Fruit fly (Drosophila melanogaster): ENCODE measurements around the gene Mst87F.
A peak's percentile ranks its signal among the peaks of the same experiment; 100 is the strongest.

Gene Mst87F

dm6 chr3R:13800430-13800848, 27.4 kb downstream of the Mst87F start:
- TF ChIP-seq sqz (GFP tag; optimal IDR thresholded peaks at IDR 0.05) (peak; percentile 85), CG17912 (GFP tag; optimal IDR thresholded peaks at IDR 0.05) (peak; percentile 25), CG15514 (GFP tag; optimal IDR thresholded peaks at IDR 0.05) (peak; percentile 87), D19B (GFP tag; optimal IDR thresholded peaks at IDR 0.05) (peak; percentile 70), ara (GFP tag; IDR thresholded peaks at IDR 0.05) (peak; percentile 89), CG6791 (GFP tag; IDR thresholded peaks at IDR 0.05; ENCODE audit: partially characterized antibody) (no peak), wdn (GFP tag; IDR thresholded peaks at IDR 0.05) (peak; percentile 93), CG12769 (tag; optimal IDR thresholded peaks at IDR 0.05) (peak; percentile 6), Optix (GFP tag; IDR thresholded peaks at IDR 0.05) (peak; percentile 89), CG10462 (GFP tag; optimal IDR thresholded peaks at IDR 0.05) (peak; percentile 56), H15 (GFP tag; IDR thresholded peaks at IDR 0.05) (peak; percentile 92), hbn (GFP tag; IDR thresholded peaks at IDR 0.05; ENCODE audit: partially characterized antibody) (no peak), hkb (optimal IDR thresholded peaks at IDR 0.05) (no peak), hkb (GFP tag; IDR thresholded peaks at IDR 0.05) (peak; percentile 97), gce (GFP tag; IDR thresholded peaks at IDR 0.05) (peak; percentile 93), CG10366 (GFP tag; IDR thresholded peaks at IDR 0.05) (peak; percentile 91), CG11247 (GFP tag; IDR thresholded peaks at IDR 0.05) (peak; percentile 90), CG11456 (GFP tag; IDR thresholded peaks at IDR 0.05) (peak; percentile 91), gsb (GFP tag; IDR thresholded peaks at IDR 0.05) (peak; percentile 86), corto (GFP tag; optimal IDR thresholded peaks at IDR 0.05) (no peak), Eip74EF (GFP tag; optimal IDR thresholded peaks at IDR 0.05) (peak in 1 of 2 experiments; percentile 84), peb (GFP tag; IDR thresholded peaks at IDR 0.05) (peak; percentile 85), eve (GFP tag; optimal IDR thresholded peaks at IDR 0.05) (peak in 1 of 2 experiments; percentile 94), da (GFP tag; optimal IDR thresholded peaks at IDR 0.05) (no peak), CG9437 (GFP tag; optimal IDR thresholded peaks at IDR 0.05) (peak; percentile 79), CG11398 (GFP tag; optimal IDR thresholded peaks at IDR 0.05) (no peak), CG12236 (GFP tag; optimal IDR thresholded peaks at IDR 0.05) (no peak), CG8290 (GFP tag; optimal IDR thresholded peaks at IDR 0.05) (peak; percentile 83), CG8290 (tag; optimal IDR thresholded peaks at IDR 0.05) (no peak), CG7556 (GFP tag; optimal IDR thresholded peaks at IDR 0.05) (peak; percentile 95), CG32532 (GFP tag; IDR thresholded peaks at IDR 0.05) (peak; percentile 95), crp (GFP tag; optimal IDR thresholded peaks at IDR 0.05) (peak in 1 of 2 experiments; percentile 43), CG1024 (GFP tag; IDR thresholded peaks at IDR 0.05) (peak; percentile 78), salm (tag; optimal IDR thresholded peaks at IDR 0.05) (peak; percentile 70), CG10267 (tag; optimal IDR thresholded peaks at IDR 0.05) (peak; percentile 86), Dbx (GFP tag; IDR thresholded peaks at IDR 0.05) (peak; percentile 97), CG11504 (tag; optimal IDR thresholded peaks at IDR 0.05) (peak; percentile 91), CG17612 (GFP tag; IDR thresholded peaks at IDR 0.05) (peak; percentile 73), CG7963 (GFP tag; IDR thresholded peaks at IDR 0.05; ENCODE audit: partially characterized antibody) (peak; percentile 42; the same call in 1 of the 3 replicates), Elba2 (GFP tag; optimal IDR thresholded peaks at IDR 0.05) (no peak), nmo (GFP tag; optimal IDR thresholded peaks at IDR 0.05) (peak; percentile 91), en (GFP tag; optimal IDR thresholded peaks at IDR 0.05) (peak; percentile 21), CG2116 (GFP tag; optimal IDR thresholded peaks at IDR 0.05) (peak; percentile 54), ci (GFP tag; IDR thresholded peaks at IDR 0.05) (peak; percentile 98), CG17328 (GFP tag; IDR thresholded peaks at IDR 0.05) (peak; percentile 94), eyg (GFP tag; optimal IDR thresholded peaks at IDR 0.05) (no peak), CG33557 (GFP tag; optimal IDR thresholded peaks at IDR 0.05) (peak; percentile 80), mld (GFP tag; IDR thresholded peaks at IDR 0.05; ENCODE audit: partially characterized antibody) (no peak), tin (GFP tag; optimal IDR thresholded peaks at IDR 0.05) (peak; percentile 92), gfzf (GFP tag; optimal IDR thresholded peaks at IDR 0.05) (no peak), lmd (GFP tag; IDR thresholded peaks at IDR 0.05) (peak; percentile 93), al (GFP tag; IDR thresholded peaks at IDR 0.05) (peak; percentile 88)
